Fruit fly (Drosophila melanogaster) whole organism, pupa: ENCODE results near the gene CG10710.

Experiments
- CG10348 ChIP-seq: fragments of 200-800 bp; sonication (Bioruptor generic); IDR thresholded peaks from 2 replicates; pipeline ENCODE4 v1.3.6; 2022; ENCODE audit warnings: missing biosample characterization, missing genetic modification characterization
- CG12605 ChIP-seq: fragments of 200-800 bp; sonication (Bioruptor generic); IDR thresholded peaks from 2 replicates; pipeline ENCODE4 v1.3.6; 2022; ENCODE audit warnings: missing biosample characterization, missing genetic modification characterization
- CG13204 ChIP-seq: fragments of 200-800 bp; sonication (Bioruptor generic); optimal IDR thresholded peaks from 2 replicates; lab custom pipeline; 2018; ENCODE audit warnings: missing biosample characterization, mild to moderate bottlenecking, missing genetic modification characterization, moderate library complexity
- CG14655 ChIP-seq: fragments of 200-800 bp; sonication (Bioruptor generic); optimal IDR thresholded peaks from 3 replicates; lab custom pipeline; 2017; ENCODE audit warnings: mild to moderate bottlenecking, missing biosample characterization, missing genetic modification reagents, missing genetic modification characterization
- CG15710 ChIP-seq: fragments of 200-800 bp; sonication (Bioruptor generic); optimal IDR thresholded peaks from 2 replicates; lab custom pipeline; 2018; ENCODE audit warnings: missing biosample characterization, mild to moderate bottlenecking, missing genetic modification characterization, moderate library complexity
- CG17806 ChIP-seq: fragments of 200-800 bp; sonication (Bioruptor generic); optimal IDR thresholded peaks from 2 replicates; lab custom pipeline; 2018; ENCODE audit warnings: missing biosample characterization, mild to moderate bottlenecking, missing genetic modification characterization, moderate library complexity
- CG32121 ChIP-seq: fragments of 200-800 bp; sonication (Bioruptor generic); IDR thresholded peaks from 2 replicates; pipeline ENCODE4 v1.3.6; 2022; ENCODE audit warnings: missing biosample characterization, missing genetic modification characterization
- CG34367 ChIP-seq: fragments of 200-800 bp; sonication (Bioruptor generic); optimal IDR thresholded peaks from 2 replicates; lab custom pipeline; 2018; ENCODE audit warnings: missing biosample characterization, mild to moderate bottlenecking, missing genetic modification characterization
- CG4496 ChIP-seq: fragments of 200-800 bp; sonication (Bioruptor generic); IDR thresholded peaks from 3 replicates; pipeline ENCODE4 v1.3.6; 2022; ENCODE audit warnings: missing biosample characterization, missing genetic modification characterization
- CG8159 ChIP-seq: fragments of 200-800 bp; sonication (Bioruptor generic); optimal IDR thresholded peaks from 3 replicates; lab custom pipeline; 2018; ENCODE audit warnings: missing biosample characterization, mild to moderate bottlenecking, missing genetic modification characterization, moderate library complexity
- CG8301 ChIP-seq: fragments of 200-800 bp; sonication (Bioruptor generic); optimal IDR thresholded peaks from 2 replicates; lab custom pipeline; 2018; ENCODE audit warnings: missing biosample characterization, mild to moderate bottlenecking, missing genetic modification characterization
- CG9948 ChIP-seq: fragments of 200-800 bp; sonication (Bioruptor generic); optimal IDR thresholded peaks from 2 replicates; lab custom pipeline; 2018; ENCODE audit warnings: missing biosample characterization, mild to moderate bottlenecking, missing genetic modification characterization, moderate library complexity
- D1 ChIP-seq: fragments of 200-800 bp; sonication (Bioruptor generic); optimal IDR thresholded peaks from 2 replicates; lab custom pipeline; 2018; ENCODE audit warnings: missing biosample characterization, mild to moderate bottlenecking, missing genetic modification characterization, moderate library complexity
- EcR ChIP-seq: fragments of 200-800 bp; sonication (Bioruptor generic); optimal IDR thresholded peaks from 3 replicates; lab custom pipeline; 2019; ENCODE audit warnings: missing biosample characterization, missing genetic modification characterization, mild to moderate bottlenecking, moderate library complexity, missing genetic modification reagents
- Ets98B ChIP-seq: fragments of 200-800 bp; sonication (Bioruptor generic); IDR thresholded peaks from 2 replicates; pipeline ENCODE4 v1.3.6; 2022; ENCODE audit warnings: missing biosample characterization, missing genetic modification characterization
- Pif1A ChIP-seq: fragments of 200-800 bp; sonication (Bioruptor generic); optimal IDR thresholded peaks from 3 replicates; lab custom pipeline; 2016; ENCODE audit warnings: missing biosample characterization, missing genetic modification characterization
- Pif1B ChIP-seq: fragments of 200-800 bp; sonication (Bioruptor generic); optimal IDR thresholded peaks from 3 replicates; lab custom pipeline; 2016; ENCODE audit warnings: missing biosample characterization, missing genetic modification characterization
- Snoo ChIP-seq: fragments of 200-800 bp; sonication (Bioruptor generic); optimal IDR thresholded peaks from 3 replicates; lab custom pipeline; 2017; ENCODE audit warnings: missing biosample characterization, mild to moderate bottlenecking, missing genetic modification characterization, inconsistent platforms
- fd96Ca ChIP-seq: fragments of 200-800 bp; sonication (Bioruptor generic); IDR thresholded peaks from 3 replicates; pipeline ENCODE4 v1.3.6; 2022; ENCODE audit warnings: missing biosample characterization, missing genetic modification characterization
- gl ChIP-seq: fragments of 200-800 bp; sonication (Bioruptor generic); optimal IDR thresholded peaks from 2 replicates; lab custom pipeline; 2018; ENCODE audit warnings: missing biosample characterization, mild to moderate bottlenecking, missing genetic modification characterization
- rn ChIP-seq: fragments of 200-800 bp; sonication (Bioruptor generic); IDR thresholded peaks from 2 replicates; pipeline ENCODE4 v1.3.6; 2022; ENCODE audit warnings: missing biosample characterization, missing genetic modification characterization

The CG10710 gene

DNA sequence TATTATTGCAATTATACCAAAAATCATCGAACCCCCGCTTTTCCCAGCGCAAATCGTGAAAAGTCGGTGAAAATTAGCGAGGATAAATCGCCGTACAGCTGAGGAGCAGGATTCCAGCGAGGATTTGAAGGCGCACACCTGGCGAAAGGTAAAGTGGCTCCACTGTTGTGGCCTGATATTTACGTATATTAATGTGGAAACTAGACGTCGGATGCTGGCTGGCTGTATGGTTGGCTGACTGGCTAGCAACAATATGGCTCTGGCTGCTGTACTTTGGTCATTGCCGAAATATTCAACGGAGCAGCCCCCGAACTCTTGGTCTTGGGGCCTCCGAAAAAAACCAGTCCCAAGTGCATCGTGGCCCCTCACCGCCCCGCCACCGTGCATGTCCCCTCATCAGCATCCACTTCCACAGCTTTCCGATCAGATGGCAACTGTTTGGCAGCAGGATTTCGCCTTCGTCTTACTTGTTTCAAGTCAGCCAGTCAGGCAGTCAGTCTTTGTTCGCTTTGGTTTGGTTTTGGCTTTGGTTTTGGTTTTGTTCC, 32.5 kb downstream of the CG10710 start:
- TF ChIP-seq fd96Ca (GFP tag; lab: Robert Waterston, UW) (no peak), Ets98B (GFP tag; lab: Robert Waterston, UW) (peak; percentile 36; the same call in 1 of the 2 replicates), D1 (tag; lab: Kevin White, UChicago) (no peak), Pif1A (no peak), CG34367 (tag; lab: Kevin White, UChicago) (no peak), Pif1B (no peak), gl (tag; lab: Kevin White, UChicago) (no peak), rn (GFP tag; lab: Robert Waterston, UW) (no peak), CG12605 (GFP tag; lab: Robert Waterston, UW) (no peak), CG9948 (tag; lab: Kevin White, UChicago) (no peak), Snoo (tag; lab: Kevin White, UChicago) (no peak), CG14655 (no peak), CG15710 (tag; lab: Kevin White, UChicago) (no peak), CG32121 (GFP tag; lab: Robert Waterston, UW) (peak; percentile 24; the same call in 1 of the 2 replicates), CG13204 (peak; percentile 5), CG17806 (tag; lab: Kevin White, UChicago) (no peak), EcR (peak; percentile 24), CG8159 (tag; lab: Kevin White, UChicago) (no peak), CG10348 (GFP tag; lab: Robert Waterston, UW) (no peak), CG8301 (tag; lab: Kevin White, UChicago) (peak; percentile 5), CG4496 (GFP tag; lab: Robert Waterston, UW) (peak; percentile 62; the same call in 2 of the 3 replicates)
- TF ChIP-seq, all 21 proteins: peak for 6

DNA sequence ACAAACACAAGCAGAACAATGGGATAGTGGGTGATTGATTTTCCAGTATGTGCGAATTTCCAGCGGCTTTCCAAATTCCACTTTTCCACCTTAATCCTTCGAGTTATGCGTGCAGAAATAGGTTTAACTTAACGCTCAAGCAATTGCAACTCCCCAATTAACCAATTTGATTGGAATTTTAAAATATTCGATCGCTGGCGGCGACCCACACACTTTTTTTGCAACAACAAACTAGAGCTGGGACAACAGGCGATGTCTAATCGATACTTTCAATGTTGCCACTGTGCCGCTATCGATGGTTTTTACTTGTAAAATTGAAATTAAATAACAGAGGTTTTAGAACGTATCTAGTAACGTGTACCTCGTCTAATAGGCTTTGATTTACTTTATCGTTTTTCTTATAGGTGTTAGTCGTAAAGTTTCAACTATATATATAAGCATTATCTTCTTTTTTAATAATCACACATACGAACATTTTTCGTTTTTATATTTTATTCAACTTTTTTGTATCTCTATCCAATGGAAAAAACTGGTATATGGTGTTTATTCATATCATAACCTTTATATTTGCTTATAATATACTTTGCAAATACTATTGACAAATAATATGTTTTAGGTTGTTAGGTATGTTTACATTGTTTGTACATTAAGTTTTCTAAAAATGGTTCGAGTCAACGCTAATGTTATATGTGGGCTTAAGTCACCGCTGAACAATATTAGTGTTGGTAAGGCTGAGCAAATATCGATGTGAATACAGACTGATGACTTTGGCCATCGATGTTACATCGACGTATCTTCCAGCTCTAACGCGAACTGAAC, 33.2 kb downstream of the CG10710 start, which contains the start of the genes Abp1 and Tgi:
Gene Abp1 (minus strand): TSS at position 240 of the 819 bp plus-strand sequence.
Gene Tgi (plus strand): TSS at position 757 of the 819 bp plus-strand sequence.
- TF ChIP-seq CG32121 (GFP tag; lab: Robert Waterston, UW) (no peak), Pif1B (no peak), Snoo (tag; lab: Kevin White, UChicago) (no peak), gl (tag; lab: Kevin White, UChicago) (no peak), CG8301 (tag; lab: Kevin White, UChicago) (no peak), Pif1A (no peak), CG13204 (no peak), CG10348 (GFP tag; lab: Robert Waterston, UW) (no peak), EcR (no peak)

DNA sequence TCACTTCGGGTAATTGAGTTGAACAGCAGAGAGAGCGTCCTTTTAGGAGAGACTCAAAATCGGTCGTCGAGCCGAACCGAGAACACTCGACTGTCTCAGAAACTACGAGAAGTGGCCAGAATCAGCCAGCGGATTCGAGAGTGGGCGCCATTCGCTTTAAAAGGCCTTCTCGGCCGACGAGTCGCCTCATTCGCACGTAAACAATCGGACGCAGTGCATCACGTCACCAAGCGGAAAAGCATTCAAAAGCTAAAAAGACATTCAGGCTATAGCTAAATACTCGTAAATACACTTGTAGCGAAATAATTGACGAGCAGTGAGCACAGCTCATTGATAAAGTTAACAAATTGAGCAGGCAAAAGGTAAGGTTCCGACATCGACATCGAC, 39.2 kb downstream of the CG10710 start:
- TF ChIP-seq CG8301 (tag; lab: Kevin White, UChicago) (no peak), CG4496 (GFP tag; lab: Robert Waterston, UW) (no peak), CG14655 (no peak), CG12605 (GFP tag; lab: Robert Waterston, UW) (no peak), CG9948 (tag; lab: Kevin White, UChicago) (no peak), fd96Ca (GFP tag; lab: Robert Waterston, UW) (no peak), gl (tag; lab: Kevin White, UChicago) (no peak), Pif1A (no peak), D1 (tag; lab: Kevin White, UChicago) (no peak), Pif1B (no peak), CG15710 (tag; lab: Kevin White, UChicago) (no peak)

DNA sequence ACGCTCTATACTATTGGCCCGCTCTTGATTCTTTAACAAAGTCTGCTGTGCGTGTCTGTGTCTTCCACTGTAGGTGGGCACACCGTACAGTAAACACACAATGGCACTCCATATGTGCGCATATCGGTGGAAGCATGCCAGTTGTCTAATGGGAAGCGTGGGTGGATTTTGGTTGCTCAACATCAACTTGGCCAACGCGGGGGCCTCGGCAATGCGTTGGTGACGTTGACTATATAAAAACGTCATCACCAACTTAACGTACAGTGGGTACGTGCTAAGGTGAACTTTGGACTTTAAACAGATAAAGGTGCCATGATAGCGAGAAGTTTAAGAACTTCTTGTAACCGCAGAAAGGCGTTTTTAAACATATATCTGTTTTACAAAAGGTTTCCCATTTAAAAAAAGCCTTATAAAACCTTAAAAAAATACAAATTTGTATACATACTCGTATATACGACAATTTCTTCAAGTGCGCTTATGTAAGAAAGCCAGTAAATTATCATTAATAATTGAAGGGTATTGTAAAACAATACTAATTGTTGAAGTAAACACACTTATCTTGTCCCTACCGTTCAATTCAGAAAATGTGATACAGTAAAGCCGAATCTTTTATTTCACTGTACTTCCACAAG, 39.7 kb downstream of the CG10710 start:
- TF ChIP-seq gl (tag; lab: Kevin White, UChicago), result peak; percentile 6
- peak; percentile 45 for TF ChIP-seq CG9948 (tag; lab: Kevin White, UChicago)
- peak; percentile 23; the same call in 1 of the 3 replicates for TF ChIP-seq fd96Ca (GFP tag; lab: Robert Waterston, UW)
- TF ChIP-seq CG4496 (GFP tag; lab: Robert Waterston, UW), result peak; percentile 46; the same call in 1 of the 3 replicates
- peak; percentile 65 for TF ChIP-seq Pif1A
- peak; percentile 73 for TF ChIP-seq CG14655
- TF ChIP-seq CG12605 (GFP tag; lab: Robert Waterston, UW), result no peak
- peak; percentile 44 for TF ChIP-seq CG8159 (tag; lab: Kevin White, UChicago)
- TF ChIP-seq rn (GFP tag; lab: Robert Waterston, UW), result no peak
- peak; percentile 62 for TF ChIP-seq CG8301 (tag; lab: Kevin White, UChicago)
- TF ChIP-seq CG15710 (tag; lab: Kevin White, UChicago), result peak; percentile 37
- TF ChIP-seq Snoo (tag; lab: Kevin White, UChicago), result peak; percentile 32
- peak; percentile 46; the same call in 1 of the 2 replicates for TF ChIP-seq CG32121 (GFP tag; lab: Robert Waterston, UW)
- no peak for TF ChIP-seq CG34367 (tag; lab: Kevin White, UChicago)
- TF ChIP-seq CG13204, result no peak
- peak; percentile 35 for TF ChIP-seq CG17806 (tag; lab: Kevin White, UChicago)
- TF ChIP-seq CG10348 (GFP tag; lab: Robert Waterston, UW), result no peak
- no peak for TF ChIP-seq D1 (tag; lab: Kevin White, UChicago)
- peak; percentile 39 for TF ChIP-seq Pif1B
- no peak for TF ChIP-seq Ets98B (GFP tag; lab: Robert Waterston, UW)
- TF ChIP-seq EcR, result no peak

DNA sequence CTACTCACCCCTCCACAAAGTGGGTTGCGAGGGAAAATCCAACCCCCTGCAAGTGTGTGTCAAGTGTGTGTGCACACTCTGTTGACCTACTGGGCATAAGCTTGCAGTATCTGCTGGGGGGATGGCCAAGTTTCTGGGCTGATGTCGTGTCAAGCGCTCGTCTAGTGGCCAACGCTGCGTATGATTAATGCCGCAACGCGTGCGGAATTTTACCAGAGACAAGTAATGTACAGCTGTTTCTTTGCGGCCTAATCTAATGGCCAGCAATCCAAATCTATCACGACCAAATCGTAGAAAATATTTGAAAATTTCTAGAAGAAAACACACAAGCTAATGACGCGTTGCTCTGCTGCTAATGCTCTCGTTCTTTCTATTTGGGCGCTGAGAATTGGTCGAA, 40.2 kb downstream of the CG10710 start:
- TF ChIP-seq CG10348 (GFP tag; lab: Robert Waterston, UW), result no peak
- no peak for TF ChIP-seq Ets98B (GFP tag; lab: Robert Waterston, UW)
